Worm (Caenorhabditis elegans): ENCODE results near the gene C06E8.5.

DNA sequence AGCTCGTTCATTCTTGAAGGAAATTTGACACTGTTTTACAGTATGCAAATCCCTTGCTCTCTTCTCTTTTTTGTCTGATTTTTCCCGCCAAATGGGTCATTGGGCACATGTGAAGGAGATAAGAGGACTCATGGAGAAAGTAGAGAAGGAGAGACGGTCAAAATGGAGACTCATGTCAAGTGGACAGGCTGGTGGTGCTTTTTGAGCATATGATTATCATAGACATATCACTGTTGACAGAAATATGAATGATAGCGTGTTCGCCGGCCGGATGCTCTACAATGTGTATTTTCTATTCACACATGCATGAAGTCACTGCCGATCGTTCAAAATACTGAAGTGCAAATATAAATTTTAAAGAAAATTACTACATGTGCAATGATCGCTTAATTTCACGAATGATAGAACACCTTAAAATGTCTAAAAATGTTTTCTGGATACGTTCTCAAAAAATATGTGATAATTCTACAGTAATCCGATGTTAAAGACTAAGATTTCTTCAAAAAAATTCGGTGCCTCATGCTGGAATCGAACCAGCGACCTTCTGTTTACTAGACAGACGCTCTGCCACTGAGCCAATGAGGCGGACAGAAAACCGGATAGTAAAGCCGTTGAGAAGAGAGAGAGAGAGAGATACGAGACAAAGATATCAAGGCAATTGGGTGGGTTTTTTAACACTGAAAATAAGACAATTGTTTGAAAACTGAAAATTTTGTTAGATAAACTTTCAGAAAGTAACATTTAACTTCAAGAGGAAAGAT is 25.0 kb upstream of the C06E8.5 start:
- TF ChIP-seq eyg-1 (tag; optimal IDR thresholded peaks at IDR 0.05) (no peak), ceh-2 (tag; optimal IDR thresholded peaks at IDR 0.05) (no peak), nfya-1 (tag; optimal IDR thresholded peaks at IDR 0.05) (peak; percentile 38)

All from whole organism, late embryonic.